Worm (Caenorhabditis elegans): ENCODE results near the gene F14F8.14.

DNA sequence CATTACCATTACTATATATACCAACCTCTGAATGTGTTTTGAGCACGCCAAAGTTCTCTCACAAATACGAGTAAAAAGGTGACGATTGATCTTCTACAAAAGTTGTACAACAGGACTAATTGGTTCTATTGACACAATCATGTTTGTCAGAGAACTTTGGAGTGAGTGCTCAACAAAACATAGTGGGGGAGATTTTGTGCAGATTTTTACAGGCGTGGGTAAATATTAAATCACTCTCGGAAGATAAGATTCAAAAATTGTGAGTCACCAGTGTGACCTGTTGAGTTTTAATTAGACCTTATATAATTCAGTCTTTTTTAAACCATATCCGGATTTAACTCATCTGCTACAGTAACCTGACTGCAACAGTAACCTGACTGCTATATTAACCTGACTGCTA lies 5.7 kb upstream of the F14F8.14 start, which contains the start of gene F14F8.8:
- no peak for TF ChIP-seq lin-11 (tag; optimal IDR thresholded peaks at IDR 0.05)
- no peak for TF ChIP-seq sox-2 (GFP tag; IDR thresholded peaks at IDR 0.05)

Data from whole organism, late embryonic.